Worm (Caenorhabditis elegans) whole organism, dauer: Measurements from ENCODE around the gene acdh-13.

Source experiments
- unc-62 ChIP-seq: sonication (generic microtip); optimal IDR thresholded peaks from 2 replicates; lab custom pipeline; 2017; ENCODE audit warnings: missing biosample characterization, missing genetic modification reagents, missing genetic modification characterization

acdh-13 gene

ce11 chrIV:8526050-8526449, 27.4 kb upstream of the acdh-13 start:
- TF ChIP-seq unc-62 (GFP tag; lab: Kevin White, UChicago), result no peak

DNA sequence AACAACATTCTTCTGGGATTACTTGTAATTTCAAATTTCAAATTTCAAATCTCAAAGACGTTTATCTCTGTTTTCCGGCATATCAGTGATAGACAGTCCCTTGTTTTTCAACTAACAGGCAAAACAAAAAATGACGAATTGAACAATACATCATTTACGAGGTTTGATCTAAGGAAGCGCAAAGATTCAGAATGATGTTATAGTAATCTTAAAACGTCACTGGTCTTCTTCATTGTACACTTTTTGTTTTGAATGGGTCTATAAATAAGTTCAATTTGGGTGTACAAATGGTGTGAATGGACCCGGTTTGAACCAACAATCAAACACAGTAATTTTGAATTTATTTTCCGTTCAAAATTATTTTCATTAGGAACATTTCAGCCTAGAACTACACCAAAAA, 25.4 kb upstream of the acdh-13 start:
- TF ChIP-seq unc-62 (GFP tag; lab: Kevin White, UChicago), result no peak

- no peak for TF ChIP-seq unc-62 (GFP tag; lab: Kevin White, UChicago)
Measured at ce11 chrIV:8520594-8520993, 22.0 kb upstream of the acdh-13 start, which contains the start of gene pkg-2. TSS of gene pkg-2 (plus strand) at chrIV:8520894.

DNA sequence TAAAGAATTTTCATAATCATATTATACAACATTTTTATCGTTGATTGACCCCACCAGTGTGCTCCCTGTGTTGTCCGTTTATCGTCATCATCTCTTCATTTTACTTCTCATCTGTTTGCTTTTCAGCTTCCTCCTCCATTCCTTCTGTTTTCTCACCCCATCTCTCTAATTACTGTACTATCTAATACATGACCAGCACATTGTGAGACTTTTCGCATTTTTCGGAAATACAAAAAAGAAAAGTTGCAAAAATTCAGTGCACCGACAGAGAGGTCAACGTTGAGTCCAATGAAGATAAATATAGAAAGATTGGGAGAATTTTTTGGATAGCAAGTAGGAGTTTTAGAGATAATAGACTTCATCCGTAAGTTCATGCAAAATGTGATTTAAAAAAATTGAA, 21.3 kb upstream of the acdh-13 start:
- TF ChIP-seq unc-62 (GFP tag; lab: Kevin White, UChicago), result no peak

ce11 chrIV:8514546-8514945, 15.9 kb upstream of the acdh-13 start:
- no peak for TF ChIP-seq unc-62 (GFP tag; lab: Kevin White, UChicago)

ce11 chrIV:8513619-8514018, 15.0 kb upstream of the acdh-13 start, which contains the start of gene cks-1:
TSS of gene cks-1 (plus strand) at chrIV:8513919.
- no peak for TF ChIP-seq unc-62 (GFP tag; lab: Kevin White, UChicago)

DNA sequence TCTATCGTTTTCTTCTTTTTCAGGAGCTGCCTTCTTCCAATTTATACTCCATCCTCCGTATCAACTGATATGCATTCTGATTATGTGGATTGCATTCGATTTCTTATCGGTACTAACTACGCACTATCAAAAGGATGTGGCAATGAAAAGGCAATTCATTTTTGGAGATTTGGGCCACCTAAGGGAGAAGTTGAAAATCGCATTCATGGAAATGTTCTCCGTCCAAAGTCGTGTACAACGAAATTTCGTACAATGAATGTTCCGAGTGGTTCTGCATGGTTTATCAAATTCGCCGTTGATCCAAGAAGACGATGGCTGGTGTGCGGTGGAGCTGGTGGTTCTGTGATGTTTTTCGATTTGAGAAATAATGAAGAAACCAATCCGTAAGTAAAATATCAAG, 14.1 kb upstream of the acdh-13 start, which contains the start of gene C09G4.4:
C09G4.4 (plus strand) TSS at position 301 of the 400 bp plus-strand sequence.
- TF ChIP-seq unc-62 (GFP tag; lab: Kevin White, UChicago), result no peak

DNA sequence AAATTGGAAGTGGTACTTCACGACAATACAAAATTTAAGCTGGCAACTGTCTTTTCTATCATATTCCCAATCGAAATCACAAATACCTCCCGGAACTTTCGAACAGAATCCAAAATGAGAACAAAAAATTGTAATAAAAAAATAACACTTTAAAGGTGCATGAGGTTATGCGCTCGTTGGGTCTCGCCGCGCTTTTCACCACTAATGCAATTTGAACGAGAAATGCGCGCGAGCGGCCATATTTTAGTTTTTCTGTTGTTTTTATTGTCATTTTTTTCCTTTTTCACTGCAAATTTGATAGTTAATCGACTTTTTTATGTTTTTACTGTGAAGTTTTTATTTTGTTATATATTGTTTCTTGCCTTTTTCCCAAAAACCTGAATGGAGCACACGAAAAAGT, 12.4 kb upstream of the acdh-13 start, which contains the start of gene mes-6:
mes-6 (plus strand) TSS at position 229 of the 400 bp plus-strand sequence.
- TF ChIP-seq unc-62 (GFP tag; lab: Kevin White, UChicago), result no peak

DNA sequence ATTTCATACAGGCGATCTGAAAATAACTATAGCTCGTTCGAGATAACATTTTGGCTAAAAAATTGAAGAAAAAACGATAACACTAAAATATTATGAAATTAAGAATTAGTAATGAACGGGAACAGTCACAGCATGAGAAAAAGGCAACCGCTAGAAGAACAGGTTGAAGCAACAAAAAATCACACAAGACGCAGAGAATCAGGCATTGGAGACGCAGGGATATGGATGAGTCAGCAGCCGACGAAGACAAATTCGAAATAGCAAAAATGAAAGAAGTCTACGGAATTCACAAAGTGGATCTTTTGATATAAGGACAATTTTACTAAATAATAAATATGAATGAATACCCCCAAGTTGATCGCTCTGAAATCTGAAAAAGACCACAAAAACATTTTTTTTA, 11.9 kb upstream of the acdh-13 start, which contains the start of gene tag-77:
tag-77 (minus strand) TSS at position 15 of the 400 bp plus-strand sequence.
- no peak for TF ChIP-seq unc-62 (GFP tag; lab: Kevin White, UChicago)

DNA sequence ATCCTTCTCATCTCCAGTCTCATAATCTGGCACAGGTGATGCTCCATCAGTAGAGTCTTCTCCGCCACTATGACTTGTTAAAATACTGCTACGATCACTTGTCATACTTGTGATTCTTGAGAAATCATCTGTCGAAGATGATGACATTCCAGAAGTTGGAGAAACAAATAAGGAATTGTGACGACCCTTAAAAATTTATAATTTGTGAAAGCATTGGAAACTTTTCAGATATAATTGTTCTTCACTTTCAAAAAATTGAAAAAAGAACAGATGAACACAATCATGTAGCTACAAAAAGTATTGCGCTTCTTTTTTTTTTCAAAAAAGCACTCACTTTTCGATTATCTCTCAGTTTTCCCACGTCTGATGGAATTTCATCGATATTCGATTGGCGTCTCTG, 7.4 kb upstream of the acdh-13 start:
- TF ChIP-seq unc-62 (GFP tag; lab: Kevin White, UChicago), result no peak

DNA sequence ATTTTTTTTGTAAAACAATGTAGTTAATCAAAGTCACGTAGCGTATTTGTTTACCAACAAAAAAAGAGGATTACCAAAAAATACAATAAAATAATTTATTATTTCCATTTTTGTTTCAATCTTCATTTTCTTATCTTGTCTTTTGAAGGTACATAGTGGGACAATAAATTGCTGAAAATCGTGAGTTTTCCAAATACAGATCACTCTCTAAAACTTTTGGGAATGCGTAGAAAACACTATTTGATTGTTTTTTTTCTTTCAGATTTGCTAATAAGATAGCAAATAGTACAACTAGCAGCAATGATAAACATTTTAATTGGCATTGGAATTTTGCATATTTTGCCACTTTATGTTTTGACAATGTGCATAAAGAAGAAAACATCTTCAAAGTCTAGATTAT, 2.8 kb upstream of the acdh-13 start, which contains the start of gene C28C12.1:
C28C12.1 (plus strand) TSS at position 301 of the 400 bp plus-strand sequence.
- no peak for TF ChIP-seq unc-62 (GFP tag; lab: Kevin White, UChicago)

DNA sequence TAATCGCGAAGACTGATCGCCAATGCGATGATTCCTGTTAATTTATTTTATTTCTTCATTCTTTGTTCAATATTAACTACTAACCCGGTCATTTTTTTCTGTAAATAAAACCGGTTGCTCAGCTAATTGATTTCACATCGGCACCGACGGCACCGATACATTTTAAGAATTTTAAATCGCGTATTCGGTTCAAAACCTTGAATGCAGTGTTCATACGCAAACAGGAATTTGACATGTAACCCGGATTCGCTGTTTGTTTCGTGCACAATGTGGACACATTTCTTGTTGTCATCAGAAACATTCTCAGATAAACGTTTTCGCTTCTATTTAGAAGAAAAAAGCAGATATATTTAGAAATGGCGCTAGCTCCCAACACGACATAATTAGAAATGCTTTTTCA, 1.3 kb upstream of the acdh-13 start:
- TF ChIP-seq unc-62 (GFP tag; lab: Kevin White, UChicago), result no peak

- no peak for TF ChIP-seq unc-62 (GFP tag; lab: Kevin White, UChicago)
Measured at ce11 chrIV:8496263-8496662, 2.4 kb downstream of the acdh-13 start, which contains the start of gene C28C12.12. TSS of gene C28C12.12 (minus strand) at chrIV:8496363.

DNA sequence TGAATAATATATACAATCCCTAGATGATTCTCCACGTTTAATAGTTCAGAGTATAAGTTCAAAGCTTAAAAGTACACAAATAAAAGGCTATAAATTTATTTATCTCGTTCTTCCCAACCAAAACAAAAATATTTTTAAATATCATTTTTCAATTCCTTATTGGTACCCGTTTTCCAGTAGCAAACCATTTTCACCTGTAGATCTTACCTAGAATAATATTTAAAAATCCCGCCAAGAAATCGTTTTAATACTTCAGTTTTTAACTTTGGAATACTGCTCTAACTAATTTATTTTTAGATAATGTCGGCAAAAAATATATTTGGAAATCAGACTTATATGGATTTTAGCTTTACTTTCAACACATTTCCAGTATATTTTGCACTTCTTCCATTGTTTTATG, 6.4 kb downstream of the acdh-13 start, which contains the start of gene sru-7:
sru-7 (plus strand) TSS at position 301 of the 400 bp plus-strand sequence.
- TF ChIP-seq unc-62 (GFP tag; lab: Kevin White, UChicago), result no peak

DNA sequence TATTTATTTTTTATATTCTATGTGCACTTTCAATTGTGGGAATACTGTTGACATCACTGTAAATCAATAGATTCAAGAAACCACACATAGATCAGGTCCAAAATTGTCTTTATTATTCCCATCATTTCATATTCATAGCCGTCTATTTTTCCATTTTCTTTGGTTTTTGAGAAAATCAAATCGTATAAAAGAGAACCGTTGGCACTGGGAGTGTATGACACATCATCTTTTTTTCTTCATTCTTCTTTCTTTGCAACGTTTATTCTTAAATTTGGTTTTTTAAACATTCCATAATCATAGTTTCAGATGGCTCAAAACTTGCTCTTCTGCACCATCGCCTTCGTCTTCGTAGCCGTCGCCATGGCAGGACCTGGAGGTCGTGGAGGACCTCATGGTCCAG, 8.7 kb downstream of the acdh-13 start, which contains the start of gene srlf-2:
srlf-2 (plus strand) TSS at position 301 of the 400 bp plus-strand sequence.
- TF ChIP-seq unc-62 (GFP tag; lab: Kevin White, UChicago), result no peak

DNA sequence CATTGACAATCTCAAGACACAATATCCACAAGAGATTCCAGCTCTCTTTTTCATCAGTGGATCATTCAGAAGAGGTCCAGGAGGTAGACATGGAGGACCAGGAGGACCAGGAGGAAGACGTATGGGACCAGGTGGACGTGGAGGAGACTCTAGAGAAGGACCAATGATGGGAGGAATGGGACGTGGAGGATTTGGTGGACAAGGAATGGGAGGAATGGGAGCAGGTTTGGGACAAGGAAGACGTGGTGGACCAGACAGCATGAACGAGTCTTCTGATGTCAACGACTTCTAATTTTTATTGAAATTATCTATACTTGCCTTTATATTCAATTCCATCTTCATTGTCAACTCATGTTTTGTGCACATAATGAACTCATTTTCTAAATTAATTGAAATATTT, 10.6 kb downstream of the acdh-13 start:
- no peak for TF ChIP-seq unc-62 (GFP tag; lab: Kevin White, UChicago)

- no peak for TF ChIP-seq unc-62 (GFP tag; lab: Kevin White, UChicago)
Measured at ce11 chrIV:8487183-8487582, 11.4 kb downstream of the acdh-13 start, which contains the start of gene srlf-3. TSS of gene srlf-3 (plus strand) at chrIV:8487483.
